Worm (Caenorhabditis elegans): ENCODE results near the gene cyn-2.
A peak's percentile ranks its signal among the peaks of the same experiment; 100 is the strongest.

cyn-2 gene

DNA sequence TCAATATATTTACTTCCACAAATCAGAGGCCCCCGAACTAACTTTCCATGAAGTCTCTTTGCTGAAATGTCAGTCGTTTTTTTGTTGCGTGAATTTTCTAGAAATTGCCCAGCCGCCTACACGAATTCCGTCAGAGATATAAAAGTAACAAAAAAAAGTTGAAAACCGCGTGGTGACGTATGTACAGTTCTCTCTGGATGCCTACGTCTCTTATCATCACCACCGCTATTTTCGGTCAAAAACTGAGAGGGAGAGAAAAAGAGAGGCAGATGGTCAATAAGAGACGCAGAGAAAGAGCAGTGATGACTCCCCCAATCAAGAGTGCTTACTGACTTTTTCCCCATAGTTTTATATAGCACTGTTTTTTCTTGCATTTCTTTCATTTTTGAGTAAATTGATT is 1.6 kb downstream of the cyn-2 start:
- TF ChIP-seq attf-4 (tag; optimal IDR thresholded peaks at IDR 0.05): no peak
- no peak for TF ChIP-seq aly-2 (tag; optimal IDR thresholded peaks at IDR 0.05)
- no peak for TF ChIP-seq nhr-42 (GFP tag; IDR thresholded peaks at IDR 0.05)
- no peak for TF ChIP-seq daf-8 (GFP tag; IDR thresholded peaks at IDR 0.05)
- peak in 1 of 2 experiments; percentile 9 for TF ChIP-seq hif-1 (tag; optimal IDR thresholded peaks at IDR 0.05)
- no peak for TF ChIP-seq zip-2 (tag; optimal IDR thresholded peaks at IDR 0.05)
- no peak for TF ChIP-seq ZK337.2 (GFP tag; IDR thresholded peaks at IDR 0.05)
- no peak for TF ChIP-seq tag-97 (GFP tag; IDR thresholded peaks at IDR 0.05)
- TF ChIP-seq ceh-20 (GFP tag; IDR thresholded peaks at IDR 0.05): 0 out of 2 replicates have a peak, but pooled peaks have one; percentile 18
- TF ChIP-seq fkh-10 (GFP tag; optimal IDR thresholded peaks at IDR 0.05): no peak
- no peak for TF ChIP-seq unc-39 (tag; optimal IDR thresholded peaks at IDR 0.05)
- TF ChIP-seq jun-1 (tag; optimal IDR thresholded peaks at IDR 0.05): no peak
- TF ChIP-seq zag-1 (tag; optimal IDR thresholded peaks at IDR 0.05): no peak
- peak; percentile 90 for TF ChIP-seq hlh-11 (tag; optimal IDR thresholded peaks at IDR 0.05)
- no peak for TF ChIP-seq zfp-3 (GFP tag; conservative IDR thresholded peaks at IDR 0.05)
- TF ChIP-seq dpl-1 (GFP tag; optimal IDR thresholded peaks at IDR 0.05): peak; percentile 10
- no peak for TF ChIP-seq egl-43 (GFP tag; IDR thresholded peaks at IDR 0.05)
- TF ChIP-seq gei-8 (GFP tag; optimal IDR thresholded peaks at IDR 0.05): no peak
- TF ChIP-seq pqm-1 (tag; optimal IDR thresholded peaks at IDR 0.05): peak; percentile 48
- TF ChIP-seq lir-3 (tag; optimal IDR thresholded peaks at IDR 0.05): no peak
- no peak for TF ChIP-seq Y48G9A.11 (GFP tag; IDR thresholded peaks at IDR 0.05)
- TF ChIP-seq snpc-1.2 (GFP tag; IDR thresholded peaks at IDR 0.05): no peak
- TF ChIP-seq sdz-12 (GFP tag; optimal IDR thresholded peaks at IDR 0.05): no peak
- no peak for TF ChIP-seq F44E2.7 (GFP tag; IDR thresholded peaks at IDR 0.05)
- no peak for TF ChIP-seq Y105C5A.15 (GFP tag; IDR thresholded peaks at IDR 0.05)
- 0 out of 2 replicates have a peak, but pooled peaks have one; percentile 52 for TF ChIP-seq tra-1 (GFP tag; IDR thresholded peaks at IDR 0.05)
- TF ChIP-seq daf-19 (GFP tag; conservative IDR thresholded peaks at IDR 0.05): no peak
- TF ChIP-seq T20F7.1 (GFP tag; optimal IDR thresholded peaks at IDR 0.05): peak; percentile 62
- TF ChIP-seq ceh-62 (tag; optimal IDR thresholded peaks at IDR 0.05): no peak
- TF ChIP-seq ceh-82 (tag; optimal IDR thresholded peaks at IDR 0.05): no peak
- TF ChIP-seq dmd-8 (GFP tag; IDR thresholded peaks at IDR 0.05): no peak
- no peak for TF ChIP-seq D1046.2 (GFP tag; IDR thresholded peaks at IDR 0.05)
- no peak for TF ChIP-seq duxl-1 (tag; optimal IDR thresholded peaks at IDR 0.05; ENCODE audit: poor library complexity)
- TF ChIP-seq fos-1 (tag; optimal IDR thresholded peaks at IDR 0.05): no peak
- TF ChIP-seq Y75B8A.6 (GFP tag; IDR thresholded peaks at IDR 0.05): no peak
- no peak for TF ChIP-seq lin-15B (tag; optimal IDR thresholded peaks at IDR 0.05)
- no peak for TF ChIP-seq F26F4.8 (GFP tag; conservative IDR thresholded peaks at IDR 0.05)
- TF ChIP-seq ceh-28 (tag; optimal IDR thresholded peaks at IDR 0.05): no peak
- no peak for TF ChIP-seq R02D3.7 (tag; optimal IDR thresholded peaks at IDR 0.05)
- no peak; a peak in 1 of 4 replicates for TF ChIP-seq madf-5 (GFP tag; IDR thresholded peaks at IDR 0.05)
- no peak for TF ChIP-seq snpc-4 (tag; optimal IDR thresholded peaks at IDR 0.05)
- no peak for TF ChIP-seq F49E8.2 (tag; optimal IDR thresholded peaks at IDR 0.05; ENCODE audit: borderline replicate concordance)
- no peak for TF ChIP-seq ztf-11 (tag; optimal IDR thresholded peaks at IDR 0.05)
- TF ChIP-seq Y5F2A.4 (GFP tag; optimal IDR thresholded peaks at IDR 0.05): no peak
- TF ChIP-seq daf-12 (tag; optimal IDR thresholded peaks at IDR 0.05): no peak
- TF ChIP-seq lim-7 (GFP tag; IDR thresholded peaks at IDR 0.05): no peak
- TF ChIP-seq nhr-48 (tag; optimal IDR thresholded peaks at IDR 0.05): peak; percentile 60
- TF ChIP-seq mxl-3 (GFP tag; optimal IDR thresholded peaks at IDR 0.05): peak; percentile 77
- TF ChIP-seq arid-1 (GFP tag; conservative IDR thresholded peaks at IDR 0.05): no peak; the same call in 1 of the 2 replicates
- no peak for TF ChIP-seq ctbp-1 (GFP tag; IDR thresholded peaks at IDR 0.05)
- no peak for TF ChIP-seq vab-7 (GFP tag; IDR thresholded peaks at IDR 0.05)
- peak; percentile 75 for TF ChIP-seq nhr-28 (tag; optimal IDR thresholded peaks at IDR 0.05)
- peak; percentile 35; the same call in 1 of the 2 replicates for TF ChIP-seq hmg-1.1 (GFP tag; IDR thresholded peaks at IDR 0.05)
